Worm (Caenorhabditis elegans): Measurements from ENCODE around the gene glp-1.
A peak's percentile ranks its signal among the peaks of the same experiment; 100 is the strongest.

Gene glp-1

ce11 chrIII:9091392-9092291 is at the start of gene glp-1:
Gene glp-1, plus strand, starts transcription at chrIII:9092241.
- TF ChIP-seq egl-5 (tag; optimal IDR thresholded peaks at IDR 0.05): peak; percentile 68
- TF ChIP-seq ztf-11 (tag; optimal IDR thresholded peaks at IDR 0.05): no peak
- no peak for TF ChIP-seq egl-27 (tag; optimal IDR thresholded peaks at IDR 0.05)
- no peak for TF ChIP-seq nhr-23 (tag; optimal IDR thresholded peaks at IDR 0.05)
- TF ChIP-seq nhr-43 (tag; optimal IDR thresholded peaks at IDR 0.05; ENCODE audit: poor library complexity, severe bottlenecking): no peak

ce11 chrIII:9043200-9043599 is 48.8 kb upstream of the glp-1 start, which contains the start of gene nac-2:
Gene nac-2, minus strand, starts transcription at chrIII:9043300.
- no peak for TF ChIP-seq nhr-12 (tag; optimal IDR thresholded peaks at IDR 0.05)
- TF ChIP-seq egl-5 (tag; optimal IDR thresholded peaks at IDR 0.05): no peak
- no peak for TF ChIP-seq nfya-1 (tag; optimal IDR thresholded peaks at IDR 0.05; ENCODE audit: insufficient read depth)
- no peak for TF ChIP-seq fos-1 (tag; optimal IDR thresholded peaks at IDR 0.05)
- peak; percentile 0 for TF ChIP-seq ceh-28 (tag; optimal IDR thresholded peaks at IDR 0.05)
- no peak for TF ChIP-seq nhr-67 (tag; optimal IDR thresholded peaks at IDR 0.05)

- no peak for TF ChIP-seq skn-1 (tag; optimal IDR thresholded peaks at IDR 0.05)
- no peak for TF ChIP-seq mml-1 (tag; optimal IDR thresholded peaks at IDR 0.05)
- TF ChIP-seq R02D3.7 (tag; optimal IDR thresholded peaks at IDR 0.05): no peak
- TF ChIP-seq ztf-4 (tag; optimal IDR thresholded peaks at IDR 0.05): no peak
- TF ChIP-seq nhr-67 (tag; optimal IDR thresholded peaks at IDR 0.05): no peak
Measured at ce11 chrIII:9045838-9046237, 46.2 kb upstream of the glp-1 start, which contains the start of gene R107.2. Gene R107.2, minus strand, starts transcription at chrIII:9045938.

- no peak for TF ChIP-seq lsy-12 (tag; optimal IDR thresholded peaks at IDR 0.05)
- peak; percentile 6 for TF ChIP-seq fkh-10 (GFP tag; optimal IDR thresholded peaks at IDR 0.05)
Measured at ce11 chrIII:9047260-9047659, 44.8 kb upstream of the glp-1 start.

- no peak for TF ChIP-seq egl-27 (tag; optimal IDR thresholded peaks at IDR 0.05)
- no peak for TF ChIP-seq nhr-43 (tag; optimal IDR thresholded peaks at IDR 0.05; ENCODE audit: poor library complexity, severe bottlenecking)
- no peak for TF ChIP-seq jun-1 (tag; optimal IDR thresholded peaks at IDR 0.05)
- no peak for TF ChIP-seq nhr-12 (tag; optimal IDR thresholded peaks at IDR 0.05)
- TF ChIP-seq unc-39 (tag; optimal IDR thresholded peaks at IDR 0.05): no peak
- no peak for TF ChIP-seq tbx-2 (tag; optimal IDR thresholded peaks at IDR 0.05)
- no peak for TF ChIP-seq ztf-11 (tag; optimal IDR thresholded peaks at IDR 0.05)
Measured at ce11 chrIII:9050600-9050999, 41.4 kb upstream of the glp-1 start, which contains the start of gene ikke-1. Gene ikke-1, minus strand, starts transcription at chrIII:9050700.

- no peak for TF ChIP-seq nhr-12 (tag; optimal IDR thresholded peaks at IDR 0.05)
- TF ChIP-seq nhr-76 (tag; optimal IDR thresholded peaks at IDR 0.05): no peak
- TF ChIP-seq nhr-11 (tag; optimal IDR thresholded peaks at IDR 0.05): no peak
- TF ChIP-seq pqm-1 (tag; optimal IDR thresholded peaks at IDR 0.05): no peak
- no peak for TF ChIP-seq egl-5 (tag; optimal IDR thresholded peaks at IDR 0.05)
- TF ChIP-seq nhr-28 (tag; optimal IDR thresholded peaks at IDR 0.05): no peak
- TF ChIP-seq skn-1 (tag; optimal IDR thresholded peaks at IDR 0.05): peak; percentile 68
- TF ChIP-seq zag-1 (tag; optimal IDR thresholded peaks at IDR 0.05): no peak
- TF ChIP-seq ztf-11 (tag; optimal IDR thresholded peaks at IDR 0.05): no peak
- no peak for TF ChIP-seq fkh-2 (tag; optimal IDR thresholded peaks at IDR 0.05)
- no peak for TF ChIP-seq egl-27 (tag; optimal IDR thresholded peaks at IDR 0.05)
- peak; percentile 58 for TF ChIP-seq nhr-43 (tag; optimal IDR thresholded peaks at IDR 0.05; ENCODE audit: poor library complexity, severe bottlenecking)
- peak; percentile 3 for TF ChIP-seq elt-1 (tag; optimal IDR thresholded peaks at IDR 0.05)
- TF ChIP-seq pha-4 (tag; optimal IDR thresholded peaks at IDR 0.05): peak; percentile 93
- TF ChIP-seq ceh-16 (tag; optimal IDR thresholded peaks at IDR 0.05): no peak
- TF ChIP-seq eor-1 (tag; optimal IDR thresholded peaks at IDR 0.05): peak in 1 of 2 experiments; percentile 53
- peak; percentile 60 for TF ChIP-seq snpc-4 (tag; optimal IDR thresholded peaks at IDR 0.05)
- peak; percentile 79 for TF ChIP-seq jun-1 (tag; optimal IDR thresholded peaks at IDR 0.05)
- no peak for TF ChIP-seq unc-62 (GFP tag; optimal IDR thresholded peaks at IDR 0.05)
- peak; percentile 89 for TF ChIP-seq ztf-4 (tag; optimal IDR thresholded peaks at IDR 0.05)
- TF ChIP-seq aly-2 (tag; optimal IDR thresholded peaks at IDR 0.05): no peak
- TF ChIP-seq nfya-1 (tag; optimal IDR thresholded peaks at IDR 0.05; ENCODE audit: insufficient read depth): peak; percentile 81
- peak; percentile 55 for TF ChIP-seq ceh-28 (tag; optimal IDR thresholded peaks at IDR 0.05)
- no peak for TF ChIP-seq sea-2 (GFP tag; optimal IDR thresholded peaks at IDR 0.05)
- no peak for TF ChIP-seq mml-1 (tag; optimal IDR thresholded peaks at IDR 0.05)
- no peak for TF ChIP-seq R02D3.7 (tag; optimal IDR thresholded peaks at IDR 0.05)
- peak; percentile 5 for TF ChIP-seq fkh-10 (GFP tag; optimal IDR thresholded peaks at IDR 0.05)
- TF ChIP-seq elt-3 (tag; optimal IDR thresholded peaks at IDR 0.05): peak in 2 of 3 experiments; percentile 53 to 66
- TF ChIP-seq mdl-1 (tag; optimal IDR thresholded peaks at IDR 0.05): no peak
- peak; percentile 70 for TF ChIP-seq lsy-12 (tag; optimal IDR thresholded peaks at IDR 0.05)
- no peak for TF ChIP-seq nhr-67 (tag; optimal IDR thresholded peaks at IDR 0.05)
- TF ChIP-seq ama-1 (optimal IDR thresholded peaks at IDR 0.05): peak; percentile 99
- TF ChIP-seq ceh-82 (tag; optimal IDR thresholded peaks at IDR 0.05): no peak
- no peak for TF ChIP-seq ZK546.5 (tag; optimal IDR thresholded peaks at IDR 0.05)
Measured at ce11 chrIII:9051119-9051597, 40.9 kb upstream of the glp-1 start.
